Worm (Caenorhabditis elegans): Measurements from ENCODE around the gene C42D4.3.

The C42D4.3 gene

DNA sequence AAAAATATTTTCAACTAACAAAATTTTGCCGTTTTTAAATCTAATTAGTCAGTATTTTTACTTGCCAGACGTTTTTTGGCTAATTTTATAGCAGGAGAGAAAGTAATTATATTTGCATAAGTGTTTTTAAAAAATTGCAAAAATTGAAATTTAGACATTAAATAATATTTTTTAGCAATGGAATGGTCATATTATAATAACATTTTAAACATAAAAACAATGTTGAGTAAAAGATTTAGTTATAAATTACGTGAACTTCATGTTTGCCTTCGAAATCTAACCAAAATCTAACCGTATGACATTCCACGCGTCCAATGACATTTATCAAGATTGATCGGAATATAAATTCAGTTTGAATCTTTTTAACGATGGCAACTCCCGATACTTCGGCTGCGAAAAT, 24.7 kb upstream of the C42D4.3 start, which contains the start of gene C34D4.2:
TSS of gene C34D4.2 (plus strand) at position 301 of the 400 bp plus-strand sequence.
- TF ChIP-seq zag-1 (tag; optimal IDR thresholded peaks at IDR 0.05): no peak
- TF ChIP-seq mdl-1 (tag; optimal IDR thresholded peaks at IDR 0.05): no peak
- no peak for TF ChIP-seq madf-9 (GFP tag; conservative IDR thresholded peaks at IDR 0.05)
- TF ChIP-seq F26F4.8 (GFP tag; conservative IDR thresholded peaks at IDR 0.05): no peak
- TF ChIP-seq nhr-41 (GFP tag; IDR thresholded peaks at IDR 0.05): no peak
- no peak for TF ChIP-seq pqm-1 (tag; optimal IDR thresholded peaks at IDR 0.05)
- TF ChIP-seq cey-2 (tag; optimal IDR thresholded peaks at IDR 0.05; ENCODE audit: borderline replicate concordance, insufficient read depth): no peak

DNA sequence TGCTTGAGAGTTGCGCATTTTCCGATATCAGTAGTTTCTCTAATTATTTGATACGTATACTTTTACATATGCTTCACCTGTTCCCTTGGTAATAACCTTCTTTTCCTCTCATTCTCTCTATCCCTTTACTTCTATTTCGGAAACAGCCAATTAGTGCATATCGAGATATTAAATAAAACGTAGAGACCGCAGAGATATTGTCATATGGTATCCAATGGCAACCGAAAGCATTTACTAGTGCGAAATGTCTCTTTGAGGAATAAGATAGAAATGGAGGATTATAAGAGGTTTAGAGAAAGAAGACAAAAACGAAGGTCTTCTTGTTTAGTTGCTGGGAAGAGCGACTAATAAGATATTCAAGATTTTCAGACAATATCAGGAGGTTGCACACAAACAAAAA, 22.7 kb upstream of the C42D4.3 start, which contains the start of gene maph-9:
TSS of gene maph-9 (plus strand) at position 273 of the 400 bp plus-strand sequence.
- TF ChIP-seq daf-16 (GFP tag; optimal IDR thresholded peaks at IDR 0.05) (no peak), daf-16 (tag; optimal IDR thresholded peaks at IDR 0.05) (no peak), aha-1 (tag) (peak; percentile 67)

DNA sequence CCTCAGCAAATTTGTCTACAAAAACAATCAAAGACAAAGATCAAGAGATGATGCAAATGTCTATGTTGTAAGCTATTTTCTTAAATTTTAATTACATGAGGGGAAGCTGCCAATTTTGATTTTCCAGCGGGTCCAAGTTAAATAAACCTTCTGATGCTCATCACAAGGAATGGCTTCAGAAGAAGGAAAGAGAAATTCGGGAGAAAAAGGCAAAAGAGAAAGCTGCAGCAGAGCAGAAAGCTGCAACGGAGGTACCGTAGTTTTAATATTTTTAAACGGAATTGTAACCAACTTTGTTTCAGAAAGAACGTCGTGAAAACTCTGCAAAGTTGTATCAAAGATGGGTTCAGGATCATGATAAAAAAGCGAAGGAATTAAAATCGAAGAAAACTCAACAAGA, 20.9 kb upstream of the C42D4.3 start:
- peak; percentile 94 for TF ChIP-seq aha-1 (tag)
- TF ChIP-seq lin-15B (tag; optimal IDR thresholded peaks at IDR 0.05): no peak
- no peak for TF ChIP-seq nhr-10 (tag; optimal IDR thresholded peaks at IDR 0.05)

DNA sequence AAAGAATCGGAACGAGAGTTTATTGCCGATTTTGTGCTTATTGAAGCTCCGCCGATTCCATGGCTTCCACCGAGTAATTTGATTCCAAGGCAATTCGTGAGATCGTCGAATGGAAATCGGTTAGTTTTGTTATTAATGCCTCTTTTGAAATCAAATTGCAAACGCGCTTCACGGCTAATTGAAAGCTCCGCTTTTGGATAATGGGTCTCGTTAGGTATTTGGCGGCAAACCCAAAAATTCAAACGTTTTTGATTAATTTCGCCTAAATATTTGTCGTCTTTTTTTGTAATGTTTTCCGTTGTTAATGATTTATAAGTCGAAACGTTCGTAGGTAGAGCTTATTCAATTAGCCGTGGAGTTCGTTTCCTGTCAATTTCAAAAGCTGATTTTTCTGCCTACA, 19.5 kb upstream of the C42D4.3 start:
- no peak for TF ChIP-seq D1046.2 (GFP tag; IDR thresholded peaks at IDR 0.05)
- TF ChIP-seq lin-13 (GFP tag; optimal IDR thresholded peaks at IDR 0.05): no peak
- TF ChIP-seq lim-7 (GFP tag; IDR thresholded peaks at IDR 0.05): no peak

DNA sequence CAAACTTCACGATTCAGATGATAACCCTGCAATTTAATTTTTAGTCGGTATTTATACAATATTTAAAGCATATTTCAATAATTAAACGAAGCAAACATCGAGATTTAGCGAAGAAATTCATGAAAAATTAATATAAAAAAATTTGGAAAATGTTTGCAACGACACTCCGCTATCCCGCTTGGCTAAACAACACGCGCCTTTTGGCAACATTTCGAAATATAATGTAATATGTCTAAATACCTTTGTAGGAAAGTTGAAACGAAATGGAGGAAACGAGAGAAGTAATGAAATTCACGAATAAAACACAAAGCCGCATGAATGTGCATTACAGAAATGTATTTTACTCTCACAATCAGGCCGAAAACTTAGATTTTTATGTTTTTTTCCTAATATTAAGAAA, 13.3 kb upstream of the C42D4.3 start, which contains the start of gene rpc-1:
TSS of gene rpc-1 (minus strand) at position 26 of the 400 bp plus-strand sequence.
- TF ChIP-seq hlh-30 (tag; optimal IDR thresholded peaks at IDR 0.05; ENCODE audit: insufficient read depth) (peak; percentile 29), T20F7.1 (GFP tag; optimal IDR thresholded peaks at IDR 0.05) (peak; percentile 95), Y48G9A.11 (GFP tag; IDR thresholded peaks at IDR 0.05) (no peak), aly-2 (tag; optimal IDR thresholded peaks at IDR 0.05) (no peak), ztf-11 (tag; optimal IDR thresholded peaks at IDR 0.05) (no peak), dpl-1 (GFP tag; optimal IDR thresholded peaks at IDR 0.05) (peak; percentile 69), zip-2 (tag; optimal IDR thresholded peaks at IDR 0.05) (peak; percentile 86)

DNA sequence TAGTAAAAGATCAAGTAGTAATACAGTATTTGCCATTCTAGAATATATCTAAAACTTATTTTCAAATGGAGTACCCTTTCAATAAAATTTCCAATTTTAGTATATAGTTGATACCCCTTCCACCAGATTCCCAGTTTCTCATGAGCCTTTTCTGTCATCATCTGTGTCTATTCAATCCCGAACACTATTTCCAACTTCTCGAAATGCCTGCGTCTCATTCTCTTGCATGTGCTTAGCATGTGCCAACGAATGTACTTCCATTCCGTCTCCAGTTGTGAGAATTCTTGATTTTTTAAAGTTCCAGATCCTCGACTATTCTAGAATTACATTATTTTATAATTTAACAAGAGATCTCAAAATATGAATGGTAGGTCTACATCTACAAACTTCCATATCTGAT, 12.5 kb upstream of the C42D4.3 start, which contains the start of gene C42D4.18:
TSS of gene C42D4.18 (plus strand) at position 231 of the 400 bp plus-strand sequence.
- TF ChIP-seq ceh-20 (GFP tag; IDR thresholded peaks at IDR 0.05): no peak
- no peak for TF ChIP-seq lir-3 (tag; optimal IDR thresholded peaks at IDR 0.05)
- no peak for TF ChIP-seq nhr-11 (tag; optimal IDR thresholded peaks at IDR 0.05)
- TF ChIP-seq ama-1 (optimal IDR thresholded peaks at IDR 0.05): no peak
- TF ChIP-seq mdt-29 (GFP tag; IDR thresholded peaks at IDR 0.05): no peak
- no peak for TF ChIP-seq nhr-28 (tag; optimal IDR thresholded peaks at IDR 0.05)
- peak in 1 of 2 experiments; percentile 65 for TF ChIP-seq mdl-1 (tag; optimal IDR thresholded peaks at IDR 0.05)
- no peak for TF ChIP-seq ceh-32 (tag; optimal IDR thresholded peaks at IDR 0.05; ENCODE audit: poor library complexity)
- TF ChIP-seq hmg-1.1 (GFP tag; IDR thresholded peaks at IDR 0.05): peak; percentile 28; the same call in 1 of the 2 replicates
- no peak for TF ChIP-seq fkh-10 (GFP tag; optimal IDR thresholded peaks at IDR 0.05)
- TF ChIP-seq hlh-30 (tag; optimal IDR thresholded peaks at IDR 0.05; ENCODE audit: insufficient read depth): peak; percentile 86
- no peak for TF ChIP-seq daf-8 (GFP tag; IDR thresholded peaks at IDR 0.05)
- TF ChIP-seq daf-12 (tag; optimal IDR thresholded peaks at IDR 0.05): no peak
- no peak for TF ChIP-seq lin-13 (GFP tag; optimal IDR thresholded peaks at IDR 0.05)
- peak in 1 of 2 experiments; percentile 39 for TF ChIP-seq lsy-2 (tag; optimal IDR thresholded peaks at IDR 0.05)
- TF ChIP-seq cey-2 (tag; optimal IDR thresholded peaks at IDR 0.05; ENCODE audit: borderline replicate concordance, insufficient read depth): no peak
- no peak for TF ChIP-seq ZK337.2 (GFP tag; IDR thresholded peaks at IDR 0.05)
- TF ChIP-seq nhr-10 (tag; optimal IDR thresholded peaks at IDR 0.05): no peak
- no peak for TF ChIP-seq ztf-11 (tag; optimal IDR thresholded peaks at IDR 0.05)
- no peak for TF ChIP-seq unc-39 (tag; optimal IDR thresholded peaks at IDR 0.05)
- no peak for TF ChIP-seq aly-2 (tag; optimal IDR thresholded peaks at IDR 0.05)
- TF ChIP-seq zag-1 (tag; optimal IDR thresholded peaks at IDR 0.05): no peak
- TF ChIP-seq tag-97 (GFP tag; IDR thresholded peaks at IDR 0.05): no peak
- TF ChIP-seq lin-38 (GFP tag; IDR thresholded peaks at IDR 0.05): no peak
- no peak for TF ChIP-seq saeg-2 (GFP tag; IDR thresholded peaks at IDR 0.05)
- peak; percentile 5 for TF ChIP-seq mxl-3 (GFP tag; optimal IDR thresholded peaks at IDR 0.05)
- TF ChIP-seq aha-1 (tag): no peak
- TF ChIP-seq dpl-1 (GFP tag; optimal IDR thresholded peaks at IDR 0.05): no peak
- TF ChIP-seq mxl-2 (GFP tag; conservative IDR thresholded peaks at IDR 0.05): peak; percentile 29; the same call in 1 of the 2 replicates
- no peak for TF ChIP-seq ceh-28 (tag; optimal IDR thresholded peaks at IDR 0.05)

Data from whole organism, L4 larva.